Worm (Caenorhabditis elegans) whole organism, L1 larva: ENCODE measurements around the gene W09D6.1.
A peak's percentile ranks its signal among the peaks of the same experiment; 100 is the strongest.

ENCODE experiments used
- ceh-82 ChIP-seq, 3 experiments: fragments of 150-350 bp in 1 of 3; sonication (generic microtip) in 2 of 3; optimal IDR thresholded peaks; 2 replicates each; lab custom pipeline; 2014 to 2017; ENCODE audit warnings: missing biosample characterization in 3 of 3, missing genetic modification characterization in 3 of 3
- nhr-76 ChIP-seq: sonication (generic microtip); optimal IDR thresholded peaks from 2 replicates; lab custom pipeline; 2017; ENCODE audit warnings: missing biosample characterization, missing genetic modification characterization

DNA sequence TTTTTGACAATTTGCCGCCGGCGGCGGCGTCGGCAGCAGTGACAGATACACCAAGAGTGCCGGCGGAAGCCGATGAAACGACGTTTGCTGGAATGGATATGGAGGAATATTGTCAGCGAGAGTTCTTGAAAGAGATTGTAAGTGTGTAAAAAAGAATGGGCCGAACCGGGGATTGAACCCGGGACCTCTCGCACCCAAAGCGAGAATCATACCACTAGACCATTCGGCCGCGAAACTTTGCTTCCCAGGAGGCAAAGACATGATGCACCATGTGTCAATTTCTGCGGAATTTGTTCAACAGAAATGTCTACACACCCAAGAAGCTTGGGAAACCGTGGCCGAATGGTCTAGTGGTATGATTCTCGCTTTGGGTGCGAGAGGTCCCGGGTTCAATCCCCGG is 2.0 kb upstream of the W09D6.1 start:
- no peak for TF ChIP-seq nhr-76 (tag; lab: Kevin White, UChicago)
- peak; percentile 45 to 68 (median 55) for TF ChIP-seq ceh-82 (tag; optimal IDR thresholded peaks at IDR 0.05; lab: Kevin White, UChicago)
